Worm (Caenorhabditis elegans) whole organism, L4 larva: ENCODE measurements around the gene ZK507.1.

ENCODE experiments used
- F26F4.8 ChIP-seq: fragments of 200-800 bp; sonication (Bioruptor generic); conservative IDR thresholded peaks from 2 replicates; pipeline ENCODE4 v1.3.6; 2022; ENCODE audit warnings: missing genetic modification characterization, missing compliant biosample characterization
- F44E2.7 ChIP-seq: fragments of 200-800 bp; sonication (Bioruptor generic); IDR thresholded peaks from 2 replicates; pipeline ENCODE4 v2.1.2; 2022; ENCODE audit warnings: missing genetic modification characterization, missing compliant biosample characterization
- R02D3.7 ChIP-seq: fragments of 150-350 bp; sonication (generic microtip); optimal IDR thresholded peaks from 3 replicates; lab custom pipeline; 2014; ENCODE audit warnings: missing biosample characterization, missing genetic modification characterization
- aha-1 ChIP-seq: fragments of 150-350 bp; peaks from one replicate; lab custom pipeline; 2014; ENCODE audit warnings: missing biosample characterization, missing genetic modification characterization
- aly-2 ChIP-seq: sonication (generic microtip); optimal IDR thresholded peaks from 2 replicates; lab custom pipeline; 2018; ENCODE audit warnings: missing biosample characterization, missing genetic modification characterization
- ama-1 ChIP-seq: fragments of 150-350 bp; optimal IDR thresholded peaks from 2 replicates; lab custom pipeline; 2014; ENCODE audit warnings: inconsistent platforms, mixed read lengths
- ceh-82 ChIP-seq: sonication (generic microtip); optimal IDR thresholded peaks from 2 replicates; lab custom pipeline; 2017; ENCODE audit warnings: missing biosample characterization, missing genetic modification characterization
- ctbp-1 ChIP-seq: fragments of 200-800 bp; sonication (Bioruptor generic); IDR thresholded peaks from 2 replicates; pipeline ENCODE4 v1.3.6; 2022; ENCODE audit warnings: missing genetic modification reagents, missing genetic modification characterization, missing compliant biosample characterization
- daf-12 ChIP-seq: fragments of 150-350 bp; optimal IDR thresholded peaks from 2 replicates; lab custom pipeline; 2014; ENCODE audit warnings: missing biosample characterization, missing genetic modification reagents, missing genetic modification characterization
- daf-16 ChIP-seq, 3 experiments: sonication (generic microtip); optimal IDR thresholded peaks; 2 replicates each; lab custom pipeline; 2016 to 2017; ENCODE audit warnings: missing genetic modification characterization in 3 of 3, missing genetic modification reagents in 3 of 3, mild to moderate bottlenecking in 2 of 3, missing compliant biosample characterization in 2 of 3, missing biosample characterization in 1 of 3, moderate library complexity in 1 of 3
- dmd-6 ChIP-seq: fragments of 200-800 bp; sonication (Bioruptor generic); IDR thresholded peaks from 2 replicates; pipeline ENCODE4 v1.3.6; 2022; ENCODE audit warnings: missing genetic modification reagents, missing genetic modification characterization, missing compliant biosample characterization
- dmd-8 ChIP-seq: fragments of 200-800 bp; sonication (Bioruptor generic); IDR thresholded peaks from 2 replicates; pipeline ENCODE4 v1.3.6; 2022; ENCODE audit warnings: missing genetic modification characterization, missing compliant biosample characterization
- fos-1 ChIP-seq: fragments of 150-350 bp; optimal IDR thresholded peaks from 2 replicates; lab custom pipeline; 2014; ENCODE audit warnings: missing biosample characterization, missing genetic modification characterization
- hlh-11 ChIP-seq: fragments of 200-800 bp; sonication (Bioruptor generic); optimal IDR thresholded peaks from 2 replicates; lab custom pipeline; 2018; ENCODE audit warnings: mild to moderate bottlenecking, missing genetic modification characterization, missing compliant biosample characterization
- hlh-30 ChIP-seq: sonication (generic microtip); optimal IDR thresholded peaks from 2 replicates; lab custom pipeline; 2017; ENCODE audit warnings: antibody characterized with exemption, mild to moderate bottlenecking, missing genetic modification characterization, missing compliant biosample characterization; ENCODE audit not compliant: insufficient read depth
- hmg-1.1 ChIP-seq: fragments of 200-800 bp; sonication (Bioruptor generic); IDR thresholded peaks from 2 replicates; pipeline ENCODE4 v1.3.6; 2022; ENCODE audit warnings: missing genetic modification reagents, missing genetic modification characterization, missing compliant biosample characterization
- jun-1 ChIP-seq: fragments of 150-350 bp; optimal IDR thresholded peaks from 2 replicates; lab custom pipeline; 2014; ENCODE audit warnings: missing biosample characterization, missing genetic modification reagents, missing genetic modification characterization
- lim-7 ChIP-seq: fragments of 200-800 bp; sonication (Bioruptor generic); IDR thresholded peaks from 2 replicates; pipeline ENCODE4 v1.3.6; 2022; ENCODE audit warnings: missing genetic modification characterization, missing compliant biosample characterization
- lin-13 ChIP-seq: fragments of 150-350 bp; optimal IDR thresholded peaks from 2 replicates; lab custom pipeline; 2014; ENCODE audit warnings: missing biosample characterization, missing genetic modification reagents, missing genetic modification characterization
- lin-29 ChIP-seq: fragments of 200-800 bp; sonication (Bioruptor generic); IDR thresholded peaks from 2 replicates; pipeline ENCODE4 v1.3.6; 2022; ENCODE audit warnings: missing genetic modification reagents, missing genetic modification characterization, missing compliant biosample characterization
- lin-38 ChIP-seq: fragments of 200-800 bp; sonication (Bioruptor generic); IDR thresholded peaks from 2 replicates; pipeline ENCODE4 v1.3.6; 2022; ENCODE audit warnings: missing genetic modification reagents, missing genetic modification characterization, missing compliant biosample characterization
- mxl-3 ChIP-seq: fragments of 200-800 bp; sonication (Bioruptor generic); optimal IDR thresholded peaks from 2 replicates; lab custom pipeline; 2018; ENCODE audit warnings: mild to moderate bottlenecking, missing genetic modification characterization, missing compliant biosample characterization
- nhr-102 ChIP-seq: sonication (generic microtip); optimal IDR thresholded peaks from 2 replicates; lab custom pipeline; 2016; ENCODE audit warnings: mild to moderate bottlenecking, missing genetic modification characterization, moderate library complexity, missing compliant biosample characterization
- nhr-77 ChIP-seq: fragments of 150-350 bp; optimal IDR thresholded peaks from 2 replicates; lab custom pipeline; 2014; ENCODE audit warnings: missing biosample characterization, missing genetic modification characterization
- pha-4 ChIP-seq, 2 experiments: fragments of 150-350 bp in 1 of 2; fragments of 200-800 bp in 1 of 2; sonication (Bioruptor generic) in 1 of 2; IDR thresholded peaks in 1 of 2; optimal IDR thresholded peaks in 1 of 2; 2 replicates each; pipeline versions ENCODE4 v1.3.6 to Lab custom; 2014 to 2022; ENCODE audit warnings: missing genetic modification characterization in 2 of 2, missing genetic modification reagents in 2 of 2, missing biosample characterization in 1 of 2, missing compliant biosample characterization in 1 of 2
- saeg-2 ChIP-seq: fragments of 200-800 bp; sonication (Bioruptor generic); IDR thresholded peaks from 2 replicates; pipeline ENCODE4 v1.3.6; 2022; ENCODE audit warnings: missing genetic modification reagents, missing genetic modification characterization, missing compliant biosample characterization
- skn-1 ChIP-seq: fragments of 150-350 bp; optimal IDR thresholded peaks from 2 replicates; lab custom pipeline; 2014; ENCODE audit warnings: missing biosample characterization, missing genetic modification characterization
- snpc-1.2 ChIP-seq: fragments of 200-800 bp; sonication (Bioruptor generic); IDR thresholded peaks from 2 replicates; pipeline ENCODE4 v1.3.6; 2022; ENCODE audit warnings: missing genetic modification reagents, missing genetic modification characterization, missing compliant biosample characterization
- unc-130 ChIP-seq: sonication (generic microtip); optimal IDR thresholded peaks from 2 replicates; lab custom pipeline; 2016; ENCODE audit warnings: missing genetic modification reagents, missing genetic modification characterization, missing compliant biosample characterization
- zfp-2 ChIP-seq: sonication (generic microtip); optimal IDR thresholded peaks from 2 replicates; lab custom pipeline; 2016; ENCODE audit warnings: mild to moderate bottlenecking, missing genetic modification characterization, missing compliant biosample characterization

The ZK507.1 gene

ce11 chrIII:9051119-9051597 is 50.0 kb downstream of the ZK507.1 start (continued):
- TF ChIP-seq jun-1 (tag; lab: Kevin White, UChicago) (peak; percentile 31), daf-12 (tag; lab: Kevin White, UChicago) (no peak), hmg-1.1 (GFP tag; lab: Robert Waterston, UW) (peak; percentile 70), nhr-102 (tag; lab: Kevin White, UChicago) (peak; percentile 18), snpc-1.2 (GFP tag; lab: Robert Waterston, UW) (peak; percentile 46; the same call in 1 of the 2 replicates), F44E2.7 (GFP tag; lab: Robert Waterston, UW) (0 out of 2 replicates have a peak, but pooled peaks have one; percentile 14), nhr-77 (tag; lab: Kevin White, UChicago) (peak; percentile 75), saeg-2 (GFP tag; lab: Robert Waterston, UW) (0 out of 2 replicates have a peak, but pooled peaks have one; percentile 70), zfp-2 (tag; lab: Kevin White, UChicago) (no peak), hlh-11 (tag; lab: Kevin White, UChicago) (peak; percentile 85), R02D3.7 (tag; lab: Kevin White, UChicago) (no peak), fos-1 (no peak), lim-7 (GFP tag; lab: Robert Waterston, UW) (peak; percentile 66; the same call in 1 of the 2 replicates), aly-2 (no peak), dmd-8 (GFP tag; lab: Robert Waterston, UW) (no peak), hlh-30 (tag; lab: Kevin White, UChicago) (peak; percentile 87), pha-4 (GFP tag; IDR thresholded peaks at IDR 0.05; lab: Robert Waterston, UW) (peak; percentile 81), pha-4 (tag; optimal IDR thresholded peaks at IDR 0.05; lab: Kevin White, UChicago) (peak; percentile 82), skn-1 (tag; lab: Kevin White, UChicago) (no peak), mxl-3 (GFP tag; lab: Kevin White, UChicago) (no peak), lin-13 (GFP tag; lab: Kevin White, UChicago) (peak; percentile 76), ceh-82 (tag; lab: Kevin White, UChicago) (no peak), lin-38 (GFP tag; lab: Robert Waterston, UW) (peak; percentile 68), unc-130 (no peak), dmd-6 (GFP tag; lab: Robert Waterston, UW) (peak; percentile 63), daf-16 (GFP tag; optimal IDR thresholded peaks at IDR 0.05; lab: Kevin White, UChicago) (peak; percentile 23 to 52), daf-16 (tag; optimal IDR thresholded peaks at IDR 0.05; lab: Kevin White, UChicago) (peak; percentile 97)
- TF ChIP-seq, all 104 proteins: peak for 63

DNA sequence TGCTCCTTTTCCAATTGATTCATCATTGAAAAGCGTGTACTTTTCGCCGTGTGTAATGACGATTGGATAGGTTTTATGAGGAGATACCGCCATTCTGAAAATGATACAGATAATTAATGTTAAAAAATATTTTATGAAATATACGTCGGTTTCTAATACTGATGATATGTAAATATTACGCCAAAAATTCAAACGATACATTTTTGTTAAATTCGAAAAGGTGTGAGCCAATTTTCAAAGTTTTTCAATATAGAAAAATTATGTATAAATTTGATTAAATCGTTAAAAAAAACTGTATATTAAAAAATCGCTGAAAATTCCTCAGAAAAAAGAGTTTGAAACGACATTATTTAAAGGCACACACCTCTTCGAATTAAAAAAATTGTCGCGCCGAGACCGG is 50.5 kb downstream of the ZK507.1 start, which contains the start of gene ikke-1:
Gene ikke-1, minus strand, starts transcription at position 101 of the 400 bp plus-strand sequence.
- TF ChIP-seq ama-1 (lab: Kevin White, UChicago) (no peak), F26F4.8 (GFP tag; lab: Robert Waterston, UW) (no peak), daf-12 (tag; lab: Kevin White, UChicago) (no peak), aha-1 (tag; lab: Kevin White, UChicago) (no peak), ctbp-1 (GFP tag; lab: Robert Waterston, UW) (no peak), lin-29 (GFP tag; lab: Robert Waterston, UW) (no peak)
- TF ChIP-seq, all 104 proteins: peak for 0
